ENCODE assay signal across 2 worm cellular contexts in genomic region chrIII:10813886-10814285, ce11.
TF ChIP-seq lines count a peak whose summit lies in the region.

No protein-coding gene starts in this region.

TF ChIP-seq in whole organism, L1 larva, 84 proteins besides CTCF, POLR2A, EP300 and RAD21:
- TF ChIP-seq unc-62 (GFP tag; optimal IDR thresholded peaks at IDR 0.05; lab: Kevin White, UChicago) (no peak), aly-2 (tag; optimal IDR thresholded peaks at IDR 0.05; lab: Kevin White, UChicago) (peak; percentile 18)

TF ChIP-seq in whole organism, L4 larva, 104 proteins besides CTCF, POLR2A, EP300 and RAD21:
- TF ChIP-seq aha-1 (tag; lab: Kevin White, UChicago) (peak; percentile 96), zag-1 (tag; optimal IDR thresholded peaks at IDR 0.05; lab: Kevin White, UChicago) (no peak)

Comparison
In these comparisons a context has a peak if more than half of its experiments do, and no peak if none do; other contexts are left out.
1. Of the 29 proteins assayed by ChIP-seq in both whole organism, L4 larva and whole organism, L1 larva: peak only in whole organism, L4 larva: aha-1; only in whole organism, L1 larva: aly-2; in both: none; in neither: 27.